Worm (Caenorhabditis elegans) whole organism, late embryonic: ENCODE measurements around the gene ints-11.

Experiments
- C08G9.2 ChIP-seq: sonication (generic microtip); optimal IDR thresholded peaks from 2 replicates; lab custom pipeline; 2016; ENCODE audit warnings: mild to moderate bottlenecking, missing genetic modification characterization, moderate library complexity, missing compliant biosample characterization
- C38D4.7 ChIP-seq: fragments of 200-800 bp; sonication (Bioruptor generic); optimal IDR thresholded peaks from 2 replicates; lab custom pipeline; 2018; ENCODE audit warnings: mild to moderate bottlenecking, missing genetic modification characterization, moderate library complexity, missing compliant biosample characterization
- T23F11.4 ChIP-seq: fragments of 200-800 bp; sonication (Bioruptor generic); optimal IDR thresholded peaks from 2 replicates; lab custom pipeline; 2018; ENCODE audit warnings: mild to moderate bottlenecking, missing genetic modification characterization, missing compliant biosample characterization
- ahr-1 ChIP-seq: sonication (generic microtip); optimal IDR thresholded peaks from 2 replicates; lab custom pipeline; 2016; ENCODE audit warnings: missing genetic modification characterization, missing compliant biosample characterization
- ama-1 ChIP-seq: fragments of 150-350 bp; optimal IDR thresholded peaks from 2 replicates; lab custom pipeline; 2014
- ceh-14 ChIP-seq: sonication (generic microtip); optimal IDR thresholded peaks from 2 replicates; lab custom pipeline; 2016; ENCODE audit warnings: missing genotype, missing genetic modification characterization, missing compliant biosample characterization
- ceh-18 ChIP-seq: sonication (generic microtip); optimal IDR thresholded peaks from 2 replicates; lab custom pipeline; 2016; ENCODE audit warnings: missing genetic modification characterization, missing compliant biosample characterization
- ceh-24 ChIP-seq: sonication (generic microtip); optimal IDR thresholded peaks from 2 replicates; lab custom pipeline; 2016; ENCODE audit warnings: mild to moderate bottlenecking, missing genetic modification characterization, missing compliant biosample characterization
- ceh-34 ChIP-seq: sonication (generic microtip); optimal IDR thresholded peaks from 2 replicates; lab custom pipeline; 2016; ENCODE audit warnings: mild to moderate bottlenecking, missing genetic modification characterization, missing compliant biosample characterization
- ceh-48 ChIP-seq: sonication (generic microtip); optimal IDR thresholded peaks from 2 replicates; lab custom pipeline; 2016; ENCODE audit warnings: missing genetic modification characterization, inconsistent platforms, missing compliant biosample characterization
- ceh-6 ChIP-seq: fragments of 200-800 bp; sonication (Bioruptor generic); optimal IDR thresholded peaks from 2 replicates; lab custom pipeline; 2018; ENCODE audit warnings: mild to moderate bottlenecking, missing genetic modification characterization, missing compliant biosample characterization
- ceh-9 ChIP-seq: sonication (generic microtip); optimal IDR thresholded peaks from 2 replicates; lab custom pipeline; 2016; ENCODE audit warnings: mild to moderate bottlenecking, missing genetic modification characterization, inconsistent platforms, missing compliant biosample characterization
- dmd-4 ChIP-seq: sonication (generic microtip); optimal IDR thresholded peaks from 2 replicates; lab custom pipeline; 2016; ENCODE audit warnings: borderline replicate concordance, missing genetic modification characterization, missing compliant biosample characterization
- dve-1 ChIP-seq: sonication (generic microtip); optimal IDR thresholded peaks from 2 replicates; lab custom pipeline; 2017; ENCODE audit warnings: antibody characterized with exemption, mild to moderate bottlenecking, missing genetic modification characterization, missing compliant biosample characterization
- elt-4 ChIP-seq: sonication (generic microtip); optimal IDR thresholded peaks from 2 replicates; lab custom pipeline; 2016; ENCODE audit warnings: missing genetic modification characterization, missing compliant biosample characterization
- fkh-10 ChIP-seq: fragments of 150-350 bp; optimal IDR thresholded peaks from 2 replicates; lab custom pipeline; 2014; ENCODE audit warnings: missing biosample characterization, missing genetic modification reagents, missing genetic modification characterization
- fkh-6 ChIP-seq: sonication (generic microtip); optimal IDR thresholded peaks from 2 replicates; lab custom pipeline; 2016; ENCODE audit warnings: missing genetic modification characterization, missing compliant biosample characterization
- hlh-15 ChIP-seq: sonication (generic microtip); optimal IDR thresholded peaks from 2 replicates; lab custom pipeline; 2016; ENCODE audit warnings: missing genetic modification characterization, missing compliant biosample characterization
- hlh-30 ChIP-seq: sonication (generic microtip); optimal IDR thresholded peaks from 2 replicates; lab custom pipeline; 2017; ENCODE audit warnings: antibody characterized with exemption, missing genetic modification characterization, missing compliant biosample characterization; ENCODE audit not compliant: insufficient read depth
- hlh-6 ChIP-seq: sonication (generic microtip); optimal IDR thresholded peaks from 2 replicates; lab custom pipeline; 2016; ENCODE audit warnings: missing genotype, missing genetic modification characterization, missing compliant biosample characterization
- lim-6 ChIP-seq: sonication (generic microtip); optimal IDR thresholded peaks from 2 replicates; lab custom pipeline; 2016; ENCODE audit warnings: missing genetic modification characterization, missing compliant biosample characterization
- lin-11 ChIP-seq: fragments of 200-800 bp; sonication (Bioruptor generic); optimal IDR thresholded peaks from 2 replicates; lab custom pipeline; 2018; ENCODE audit warnings: mild to moderate bottlenecking, missing genetic modification characterization, missing compliant biosample characterization
- nfya-1 ChIP-seq: sonication (generic microtip); optimal IDR thresholded peaks from 2 replicates; lab custom pipeline; 2017; ENCODE audit warnings: missing genetic modification characterization, mild to moderate bottlenecking, missing compliant biosample characterization, antibody characterized with exemption, moderate library complexity
- nhr-11 ChIP-seq: fragments of 150-350 bp; optimal IDR thresholded peaks from 2 replicates; lab custom pipeline; 2014; ENCODE audit warnings: missing biosample characterization, missing genetic modification characterization
- npax-4 ChIP-seq: sonication (generic microtip); optimal IDR thresholded peaks from 2 replicates; lab custom pipeline; 2016; ENCODE audit warnings: missing genetic modification characterization, missing compliant biosample characterization
- odd-2 ChIP-seq: sonication (generic microtip); optimal IDR thresholded peaks from 2 replicates; lab custom pipeline; 2017; ENCODE audit warnings: antibody characterized with exemption, mild to moderate bottlenecking, missing genetic modification characterization, missing compliant biosample characterization
- pag-3 ChIP-seq: sonication (generic microtip); optimal IDR thresholded peaks from 2 replicates; lab custom pipeline; 2016; ENCODE audit warnings: missing compliant biosample characterization, missing genetic modification characterization, borderline replicate concordance
- pha-2 ChIP-seq: sonication (generic microtip); optimal IDR thresholded peaks from 2 replicates; lab custom pipeline; 2017; ENCODE audit warnings: mild to moderate bottlenecking, missing genetic modification characterization, missing compliant biosample characterization
- pros-1 ChIP-seq: fragments of 150-350 bp; optimal IDR thresholded peaks from 2 replicates; lab custom pipeline; 2014; ENCODE audit warnings: missing biosample characterization, missing genetic modification reagents, missing genetic modification characterization
- ref-2 ChIP-seq: sonication (generic microtip); optimal IDR thresholded peaks from 2 replicates; lab custom pipeline; 2016; ENCODE audit warnings: missing genetic modification characterization, missing compliant biosample characterization
- rnt-1 ChIP-seq: sonication (generic microtip); optimal IDR thresholded peaks from 2 replicates; lab custom pipeline; 2016; ENCODE audit warnings: missing genetic modification characterization, missing compliant biosample characterization
- sox-2 ChIP-seq: fragments of 200-800 bp; sonication (Bioruptor generic); IDR thresholded peaks from 2 replicates; pipeline ENCODE4 v1.3.6; 2022; ENCODE audit warnings: missing genetic modification reagents, missing genetic modification characterization, missing compliant biosample characterization
- sox-4 ChIP-seq: sonication (generic microtip); optimal IDR thresholded peaks from 2 replicates; lab custom pipeline; 2017; ENCODE audit warnings: mild to moderate bottlenecking, missing genetic modification characterization, inconsistent platforms, missing compliant biosample characterization
- tbx-2 ChIP-seq: sonication (generic microtip); optimal IDR thresholded peaks from 2 replicates; lab custom pipeline; 2016; ENCODE audit warnings: missing genetic modification characterization, missing compliant biosample characterization
- tbx-7 ChIP-seq: sonication (generic microtip); optimal IDR thresholded peaks from 2 replicates; lab custom pipeline; 2016; ENCODE audit warnings: missing genotype, missing genetic modification characterization, missing compliant biosample characterization
- ttx-3 ChIP-seq: sonication (generic microtip); optimal IDR thresholded peaks from 2 replicates; lab custom pipeline; 2016; ENCODE audit warnings: missing genetic modification reagents, missing genetic modification characterization, missing compliant biosample characterization
- unc-3 ChIP-seq, 2 experiments: fragments of 200-800 bp in 1 of 2; sonication (Bioruptor generic) in 1 of 2; sonication (generic microtip) in 1 of 2; conservative IDR thresholded peaks in 1 of 2; optimal IDR thresholded peaks in 1 of 2; 2 replicates each; pipeline versions ENCODE4 v1.3.6 to Lab custom; 2016 to 2022; ENCODE audit warnings: missing compliant biosample characterization in 2 of 2, missing genetic modification characterization in 2 of 2, missing genetic modification reagents in 1 of 2
- unc-42 ChIP-seq: sonication (generic microtip); optimal IDR thresholded peaks from 2 replicates; lab custom pipeline; 2016; ENCODE audit warnings: missing genotype, missing genetic modification characterization, missing compliant biosample characterization
- unc-86 ChIP-seq: sonication (generic microtip); optimal IDR thresholded peaks from 2 replicates; lab custom pipeline; 2016; ENCODE audit warnings: missing genetic modification characterization, missing compliant biosample characterization
- ztf-16 ChIP-seq: sonication (generic microtip); optimal IDR thresholded peaks from 2 replicates; lab custom pipeline; 2017; ENCODE audit warnings: missing genetic modification characterization, missing compliant biosample characterization

ints-11 gene

DNA sequence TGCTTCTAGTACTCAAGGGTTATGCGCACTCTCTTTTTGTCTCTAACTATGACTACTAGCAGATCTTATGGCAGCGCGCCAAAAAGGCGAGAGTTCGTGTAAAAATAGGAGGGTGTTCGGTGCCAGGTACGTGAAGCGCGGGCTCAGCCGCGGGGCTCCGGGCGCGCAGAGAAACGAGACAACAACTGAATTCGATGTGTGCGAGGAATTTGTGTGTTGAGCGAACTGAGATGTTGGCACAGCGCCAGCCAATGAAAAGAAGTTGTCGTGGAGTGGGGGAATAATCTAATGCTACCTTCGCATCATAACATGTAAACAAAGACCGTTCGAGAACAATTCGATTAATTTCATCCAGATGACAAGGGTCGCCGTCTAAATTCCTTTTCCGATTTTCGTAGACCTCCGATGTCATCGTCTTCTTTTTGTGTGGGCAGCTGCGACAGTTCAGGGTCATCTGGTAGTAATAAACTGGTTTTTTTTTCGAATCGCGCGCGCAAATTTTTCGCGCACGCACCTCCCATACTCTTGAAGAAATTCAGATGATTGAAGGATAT is 11.8 kb downstream of the ints-11 start:
- TF ChIP-seq npax-4 (tag; lab: Kevin White, UChicago), result no peak
- TF ChIP-seq elt-4 (tag; lab: Kevin White, UChicago), result peak; percentile 43
- peak; percentile 8 for TF ChIP-seq unc-42 (tag; lab: Kevin White, UChicago)
- TF ChIP-seq C08G9.2 (tag; lab: Kevin White, UChicago), result no peak
- peak; percentile 5 for TF ChIP-seq ceh-18 (tag; lab: Kevin White, UChicago)
- TF ChIP-seq ttx-3 (tag; lab: Kevin White, UChicago), result no peak
- peak; percentile 35 for TF ChIP-seq ceh-6 (GFP tag; lab: Kevin White, UChicago)
- TF ChIP-seq dmd-4 (tag; lab: Kevin White, UChicago), result no peak
- no peak for TF ChIP-seq ceh-48
- TF ChIP-seq fkh-6 (tag; lab: Kevin White, UChicago), result peak; percentile 3
- TF ChIP-seq ceh-34, result no peak
- TF ChIP-seq fkh-10 (GFP tag; lab: Kevin White, UChicago), result no peak
- no peak for TF ChIP-seq tbx-7 (tag; lab: Kevin White, UChicago)
- TF ChIP-seq nfya-1 (tag; lab: Kevin White, UChicago), result peak; percentile 16
- no peak for TF ChIP-seq ceh-14 (tag; lab: Kevin White, UChicago)
- no peak for TF ChIP-seq odd-2 (tag; lab: Kevin White, UChicago)
- TF ChIP-seq sox-2, result no peak

DNA sequence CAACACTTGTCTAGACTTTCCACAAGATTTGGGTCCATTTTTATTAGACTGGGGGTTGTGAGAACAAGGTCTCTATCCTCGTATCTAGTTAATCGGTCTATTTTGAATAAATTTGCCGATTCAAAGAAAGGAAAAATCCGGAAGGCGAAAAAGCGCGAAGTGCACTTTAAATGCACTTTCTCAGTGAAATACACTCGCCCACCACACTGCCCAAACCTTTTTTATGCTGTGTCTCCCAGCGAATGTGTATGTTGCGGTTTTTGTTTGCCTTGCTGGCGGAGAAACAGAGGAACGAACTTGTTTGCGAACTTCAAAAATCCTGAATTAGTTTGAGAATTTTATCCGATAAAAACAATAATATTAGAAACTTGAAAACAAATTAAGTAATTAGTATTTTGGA is 12.5 kb downstream of the ints-11 start:
- TF ChIP-seq ref-2 (tag; lab: Kevin White, UChicago), result peak; percentile 4
- no peak for TF ChIP-seq lim-6 (tag; lab: Kevin White, UChicago)

DNA sequence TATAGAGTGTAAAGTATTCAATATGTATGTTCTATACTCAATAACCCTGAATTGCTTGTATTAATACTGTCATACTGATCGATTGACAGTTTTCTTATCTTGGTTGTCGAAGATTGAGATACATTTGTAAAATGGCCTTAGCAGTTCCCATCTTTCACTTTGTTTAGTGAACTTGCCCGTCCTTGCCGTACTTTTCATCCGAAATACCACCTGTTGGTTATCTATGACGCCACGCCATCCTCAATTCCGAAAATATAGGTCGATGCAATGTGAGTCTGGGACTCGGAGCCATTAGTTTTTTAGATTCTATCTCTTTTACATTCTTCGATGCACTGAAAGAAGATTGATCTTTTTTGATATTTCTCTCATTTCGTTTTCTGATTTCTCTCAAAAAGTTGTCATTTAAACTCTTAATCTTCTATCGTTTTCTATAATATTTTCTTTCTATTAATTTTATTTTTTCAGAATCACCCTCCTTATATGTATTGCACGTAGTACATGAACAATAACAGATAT is 13.7 kb downstream of the ints-11 start, which contains the start of gene ulp-4:
Gene ulp-4 (plus strand): TSS at position 466 of the 516 bp plus-strand sequence.
- TF ChIP-seq hlh-15 (tag; lab: Kevin White, UChicago) (no peak), pha-2 (tag; lab: Kevin White, UChicago) (no peak), T23F11.4 (GFP tag; lab: Kevin White, UChicago) (no peak), unc-3 (GFP tag; conservative IDR thresholded peaks at IDR 0.05; lab: Robert Waterston, UW) (no peak), unc-3 (tag; optimal IDR thresholded peaks at IDR 0.05; lab: Kevin White, UChicago) (no peak), tbx-2 (tag; lab: Kevin White, UChicago) (no peak), ttx-3 (tag; lab: Kevin White, UChicago) (no peak), pag-3 (tag; lab: Kevin White, UChicago) (no peak), ceh-24 (tag; lab: Kevin White, UChicago) (no peak), lin-11 (tag; lab: Kevin White, UChicago) (no peak)
- TF ChIP-seq, all 69 proteins: peak for 0

DNA sequence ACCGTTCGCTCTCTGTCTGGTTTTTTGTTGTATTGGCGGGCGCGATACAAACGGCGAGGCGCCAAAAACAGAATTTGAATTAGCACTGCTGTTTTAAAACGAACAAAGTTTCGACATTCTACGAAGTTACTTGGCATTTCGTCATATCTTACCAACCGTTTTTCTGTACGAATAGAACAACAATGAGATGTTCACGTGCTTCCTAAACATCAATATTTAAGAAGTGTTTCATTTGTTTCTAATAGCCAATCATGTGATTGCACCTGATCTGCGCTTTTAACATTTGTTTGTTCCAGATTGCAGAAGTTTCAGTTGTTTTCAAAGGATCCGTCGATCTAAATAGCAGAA is 14.3 kb downstream of the ints-11 start:
- TF ChIP-seq ahr-1 (tag; lab: Kevin White, UChicago), result no peak
- no peak for TF ChIP-seq ceh-9
- TF ChIP-seq sox-4 (tag; lab: Kevin White, UChicago), result no peak
- no peak for TF ChIP-seq pros-1 (tag; lab: Kevin White, UChicago)

DNA sequence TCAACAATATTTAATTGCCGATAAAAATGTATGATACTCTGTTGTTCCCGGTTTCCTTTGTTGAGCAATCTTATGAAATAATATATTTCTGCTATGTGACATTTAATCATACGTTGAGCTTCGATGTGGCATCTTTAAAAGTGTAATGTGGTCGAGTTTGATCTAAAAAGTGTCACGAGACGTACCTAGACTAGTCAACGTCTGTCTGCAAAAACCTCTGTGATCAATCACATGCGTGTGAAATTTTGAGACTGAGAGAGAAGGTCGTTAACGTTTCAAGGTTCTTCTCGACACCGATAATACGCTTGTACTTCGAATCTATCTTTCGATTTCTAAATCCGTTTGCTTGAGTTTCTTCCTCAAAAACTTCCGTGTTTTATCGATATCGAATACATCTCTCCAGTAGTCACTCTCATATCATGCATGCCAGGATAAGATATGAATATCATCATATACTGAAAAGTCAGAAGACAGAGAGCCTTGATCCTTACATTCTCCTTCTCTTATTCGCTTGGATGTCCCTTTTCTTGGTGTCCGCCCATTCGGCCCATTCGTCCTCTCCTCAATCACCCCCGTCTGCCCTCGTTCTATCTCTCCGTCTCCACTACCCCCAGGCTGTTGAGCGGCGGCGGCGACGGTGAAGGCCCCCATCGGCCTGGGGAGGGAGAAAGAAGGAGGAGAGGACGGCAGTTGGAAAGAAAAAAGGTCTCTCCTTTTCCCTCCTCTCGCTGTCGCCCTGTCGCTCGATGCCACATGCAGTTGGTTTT is 14.8 kb downstream of the ints-11 start:
- TF ChIP-seq fkh-6 (tag; lab: Kevin White, UChicago), result peak; percentile 43
- TF ChIP-seq rnt-1 (tag; lab: Kevin White, UChicago), result peak; percentile 25
- no peak for TF ChIP-seq dmd-4 (tag; lab: Kevin White, UChicago)
- TF ChIP-seq ceh-6 (GFP tag; lab: Kevin White, UChicago), result no peak
- TF ChIP-seq unc-86 (tag; lab: Kevin White, UChicago), result no peak
- TF ChIP-seq nfya-1 (tag; lab: Kevin White, UChicago), result peak; percentile 67
- TF ChIP-seq fkh-10 (GFP tag; lab: Kevin White, UChicago), result no peak
- no peak for TF ChIP-seq elt-4 (tag; lab: Kevin White, UChicago)
- no peak for TF ChIP-seq ama-1 (lab: Kevin White, UChicago)
- TF ChIP-seq ttx-3 (tag; lab: Kevin White, UChicago), result peak; percentile 17
- peak; percentile 30 for TF ChIP-seq ceh-14 (tag; lab: Kevin White, UChicago)
- peak; percentile 10 for TF ChIP-seq hlh-30 (tag; lab: Kevin White, UChicago)
- TF ChIP-seq unc-3 (GFP tag; conservative IDR thresholded peaks at IDR 0.05; lab: Robert Waterston, UW), result no peak
- TF ChIP-seq unc-3 (tag; optimal IDR thresholded peaks at IDR 0.05; lab: Kevin White, UChicago), result no peak
- no peak for TF ChIP-seq nhr-11 (tag; lab: Kevin White, UChicago)
- TF ChIP-seq C38D4.7, result peak; percentile 28
- TF ChIP-seq dve-1 (tag; lab: Kevin White, UChicago), result no peak
- TF ChIP-seq ztf-16 (tag; lab: Kevin White, UChicago), result no peak
- TF ChIP-seq hlh-6 (tag; lab: Kevin White, UChicago), result peak; percentile 72
- TF ChIP-seq tbx-2 (tag; lab: Kevin White, UChicago), result peak; percentile 40
